Fruit fly (Drosophila melanogaster): ENCODE measurements around the gene ZnT63C.
A peak's percentile ranks its signal among the peaks of the same experiment; 100 is the strongest.

ZnT63C gene

dm6 chr3L:3288414-3288813 lies 15.1 kb upstream of the ZnT63C start:
- peak; percentile 28 for TF ChIP-seq CG3919 (GFP tag; optimal IDR thresholded peaks at IDR 0.05)
- peak; percentile 24 for TF ChIP-seq cyc (GFP tag; optimal IDR thresholded peaks at IDR 0.05)
- no peak for TF ChIP-seq CG7368 (GFP tag; optimal IDR thresholded peaks at IDR 0.05)
- TF ChIP-seq achi (GFP tag; optimal IDR thresholded peaks at IDR 0.05) = no peak
- no peak for TF ChIP-seq lz (GFP tag; optimal IDR thresholded peaks at IDR 0.05)
- no peak for TF ChIP-seq Hr39 (GFP tag; optimal IDR thresholded peaks at IDR 0.05)
- TF ChIP-seq svp (GFP tag) = peak; percentile 5
- TF ChIP-seq Eip78C (GFP tag) = peak; percentile 48
- TF ChIP-seq Eip75B (GFP tag; optimal IDR thresholded peaks at IDR 0.05) = no peak
- no peak for TF ChIP-seq Blimp-1 (GFP tag; optimal IDR thresholded peaks at IDR 0.05)

- TF ChIP-seq Lpt (GFP tag; optimal IDR thresholded peaks at IDR 0.05) (no peak), CG4318 (GFP tag; optimal IDR thresholded peaks at IDR 0.05) (no peak), achi (GFP tag; optimal IDR thresholded peaks at IDR 0.05) (no peak), CG11294 (GFP tag; IDR thresholded peaks at IDR 0.05) (no peak), eg (GFP tag; IDR thresholded peaks at IDR 0.05) (no peak), CG15336 (GFP tag; IDR thresholded peaks at IDR 0.05) (no peak), vri (GFP tag; optimal IDR thresholded peaks at IDR 0.05) (no peak), CG16779 (tag; optimal IDR thresholded peaks at IDR 0.05) (no peak)
Observed at dm6 chr3L:3291159-3291558, 12.3 kb upstream of the ZnT63C start, which contains the start of gene CG12009. Gene CG12009, plus strand, starts transcription at chr3L:3291459.

- TF ChIP-seq Smox (GFP tag; optimal IDR thresholded peaks at IDR 0.05) (peak; percentile 50), net (GFP tag; optimal IDR thresholded peaks at IDR 0.05) (peak; percentile 34), CG10669 (GFP tag; optimal IDR thresholded peaks at IDR 0.05) (no peak), CG6792 (GFP tag; optimal IDR thresholded peaks at IDR 0.05) (peak; percentile 57), CG3032 (tag; optimal IDR thresholded peaks at IDR 0.05) (no peak), Sox15 (GFP tag; optimal IDR thresholded peaks at IDR 0.05) (no peak), CG6163 (GFP tag; IDR thresholded peaks at IDR 0.05) (no peak), OdsH (GFP tag; optimal IDR thresholded peaks at IDR 0.05) (peak; percentile 39), esn (GFP tag; optimal IDR thresholded peaks at IDR 0.05) (peak; percentile 71), CG9139 (GFP tag; optimal IDR thresholded peaks at IDR 0.05) (no peak), lz (GFP tag; optimal IDR thresholded peaks at IDR 0.05) (peak; percentile 67), Ets21C (GFP tag; optimal IDR thresholded peaks at IDR 0.05) (peak; percentile 35), Met (GFP tag; optimal IDR thresholded peaks at IDR 0.05) (peak; percentile 62), CG6276 (GFP tag; optimal IDR thresholded peaks at IDR 0.05) (peak; percentile 31), spab (GFP tag; optimal IDR thresholded peaks at IDR 0.05) (no peak), fd85E (GFP tag; optimal IDR thresholded peaks at IDR 0.05) (no peak), acj6 (GFP tag; optimal IDR thresholded peaks at IDR 0.05) (peak; percentile 13), fd59A (GFP tag; optimal IDR thresholded peaks at IDR 0.05) (no peak), Hr39 (GFP tag; optimal IDR thresholded peaks at IDR 0.05) (peak; percentile 59), Eip75B (GFP tag; optimal IDR thresholded peaks at IDR 0.05) (no peak), topi (GFP tag; optimal IDR thresholded peaks at IDR 0.05) (peak; percentile 77), Gug (GFP tag; IDR thresholded peaks at IDR 0.05) (no peak), CG11294 (GFP tag; IDR thresholded peaks at IDR 0.05) (no peak), svp (GFP tag) (peak; percentile 84), Sox14 (GFP tag; optimal IDR thresholded peaks at IDR 0.05) (peak; percentile 13), CG10631 (GFP tag; optimal IDR thresholded peaks at IDR 0.05) (peak; percentile 33), salr (GFP tag; optimal IDR thresholded peaks at IDR 0.05) (no peak), fkh (GFP tag; optimal IDR thresholded peaks at IDR 0.05) (no peak), vri (GFP tag; optimal IDR thresholded peaks at IDR 0.05) (peak; percentile 32), CG32006 (GFP tag; optimal IDR thresholded peaks at IDR 0.05) (peak; percentile 43), Sox102F (GFP tag; optimal IDR thresholded peaks at IDR 0.05) (peak; percentile 69), CG8319 (GFP tag; optimal IDR thresholded peaks at IDR 0.05) (no peak), dac (GFP tag; optimal IDR thresholded peaks at IDR 0.05) (no peak), CG4318 (GFP tag; optimal IDR thresholded peaks at IDR 0.05) (no peak), Ets96B (tag; optimal IDR thresholded peaks at IDR 0.05) (peak; percentile 28), CG1621 (tag; optimal IDR thresholded peaks at IDR 0.05) (no peak), cyc (GFP tag; optimal IDR thresholded peaks at IDR 0.05) (peak; percentile 78), CG3919 (GFP tag; optimal IDR thresholded peaks at IDR 0.05) (peak; percentile 64), Eip93F (GFP tag; optimal IDR thresholded peaks at IDR 0.05) (no peak), CG11902 (GFP tag; optimal IDR thresholded peaks at IDR 0.05) (peak; percentile 43)
Observed at dm6 chr3L:3300345-3300744, 3.2 kb upstream of the ZnT63C start.

All from whole organism, prepupa.